Fruit fly (Drosophila melanogaster) whole organism, adult: ENCODE results near the gene CG45067.

Source experiments
- CG14711 ChIP-seq: fragments of 200-800 bp; sonication (Bioruptor generic); optimal IDR thresholded peaks from 2 replicates; lab custom pipeline; 2018; ENCODE audit warnings: missing biosample characterization, mild to moderate bottlenecking, missing genetic modification characterization, moderate library complexity
- CG33017 ChIP-seq: fragments of 200-800 bp; sonication (Bioruptor generic); optimal IDR thresholded peaks from 2 replicates; lab custom pipeline; 2018; ENCODE audit warnings: missing biosample characterization, mild to moderate bottlenecking, missing genetic modification characterization, moderate library complexity
- Crg-1 ChIP-seq: fragments of 200-800 bp; sonication (Bioruptor generic); optimal IDR thresholded peaks from 2 replicates; lab custom pipeline; 2016; ENCODE audit warnings: missing biosample characterization, missing genetic modification characterization
- Mnt ChIP-seq: fragments of 200-800 bp; sonication (Bioruptor generic); optimal IDR thresholded peaks from 2 replicates; lab custom pipeline; 2016; ENCODE audit warnings: missing biosample characterization, mild to moderate bottlenecking, missing genetic modification characterization
- cic ChIP-seq: fragments of 200-800 bp; sonication (Bioruptor generic); optimal IDR thresholded peaks from 2 replicates; lab custom pipeline; 2017; ENCODE audit warnings: missing biosample characterization, mild to moderate bottlenecking, missing genetic modification characterization, moderate library complexity
- cnc ChIP-seq, 2 experiments: fragments of >200 bp; optimal IDR thresholded peaks; 2 replicates each; lab custom pipeline; 2017
- ovo ChIP-seq: fragments of 200-800 bp; sonication (Bioruptor generic); optimal IDR thresholded peaks from 2 replicates; lab custom pipeline; 2016; ENCODE audit warnings: missing biosample characterization, missing genetic modification characterization
- pad ChIP-seq: fragments of 200-800 bp; sonication (Bioruptor generic); optimal IDR thresholded peaks from 3 replicates; lab custom pipeline; 2017; ENCODE audit warnings: missing biosample characterization, missing genetic modification characterization, mild to moderate bottlenecking, moderate library complexity, missing genetic modification reagents
- tj ChIP-seq: fragments of 200-800 bp; sonication (Bioruptor generic); optimal IDR thresholded peaks from 3 replicates; lab custom pipeline; 2017; ENCODE audit warnings: missing biosample characterization, mild to moderate bottlenecking, missing genetic modification characterization, moderate library complexity

- TF ChIP-seq Crg-1 (GFP tag; lab: Kevin White, UChicago): no peak
- TF ChIP-seq cic (GFP tag; lab: Kevin White, UChicago): peak; percentile 58
- peak; percentile 72 for TF ChIP-seq Mnt (GFP tag; lab: Kevin White, UChicago)
- peak; percentile 41 for TF ChIP-seq CG33017 (tag; lab: Kevin White, UChicago)
- peak; percentile 68 for TF ChIP-seq ovo (GFP tag; lab: Kevin White, UChicago)
- peak in 1 of 2 experiments; percentile 15 for TF ChIP-seq cnc (optimal IDR thresholded peaks at IDR 0.05; lab: Kevin White, UChicago)
- TF ChIP-seq tj: peak; percentile 76
- peak; percentile 33 for TF ChIP-seq CG14711 (tag; lab: Kevin White, UChicago)
- TF ChIP-seq pad (GFP tag; lab: Kevin White, UChicago): peak; percentile 61
Observed at dm6 chr3L:3077568-3078107, 36.6 kb downstream of the CG45067 start.
